Fruit fly (Drosophila melanogaster) whole organism, embryonic: Measurements from ENCODE around the gene crol.

ENCODE experiments used
- Bgb ChIP-seq: fragments of 200-800 bp; sonication (Bioruptor generic); IDR thresholded peaks from 2 replicates; pipeline ENCODE4 v1.3.6; 2022; ENCODE audit warnings: missing biosample characterization, missing genetic modification characterization; ENCODE audit not compliant: partially characterized antibody
- CG10267 ChIP-seq: fragments of 200-800 bp; sonication (Bioruptor generic); optimal IDR thresholded peaks from 2 replicates; lab custom pipeline; 2018; ENCODE audit warnings: missing biosample characterization, mild to moderate bottlenecking, missing genetic modification characterization, moderate library complexity
- CG11093 ChIP-seq: fragments of 200-800 bp; sonication (Bioruptor generic); IDR thresholded peaks from 3 replicates; pipeline ENCODE4 v1.3.6; 2022; ENCODE audit warnings: missing biosample characterization, missing genetic modification characterization
- CG12299 ChIP-seq: fragments of 200-800 bp; sonication (Bioruptor generic); optimal IDR thresholded peaks from 2 replicates; lab custom pipeline; 2018; ENCODE audit warnings: missing biosample characterization, mild to moderate bottlenecking, missing genetic modification characterization
- CG12659 ChIP-seq: fragments of 200-800 bp; sonication (Bioruptor generic); optimal IDR thresholded peaks from 3 replicates; lab custom pipeline; 2017; ENCODE audit warnings: mild to moderate bottlenecking, missing biosample characterization, missing genetic modification reagents, missing genetic modification characterization
- CG12769 ChIP-seq: fragments of 200-800 bp; sonication (Bioruptor generic); optimal IDR thresholded peaks from 2 replicates; lab custom pipeline; 2019; ENCODE audit warnings: missing biosample characterization, mild to moderate bottlenecking, missing genetic modification characterization, moderate library complexity
- CG13287 ChIP-seq: fragments of 200-800 bp; sonication (Bioruptor generic); IDR thresholded peaks from 2 replicates; pipeline ENCODE4 v1.3.6; 2022; ENCODE audit warnings: missing biosample characterization, missing genetic modification characterization; ENCODE audit not compliant: partially characterized antibody
- CG14860 ChIP-seq: fragments of 200-800 bp; sonication (Bioruptor generic); IDR thresholded peaks from 3 replicates; pipeline ENCODE4 v1.3.6; 2022; ENCODE audit warnings: missing biosample characterization, missing genetic modification characterization; ENCODE audit not compliant: partially characterized antibody
- CG15011 ChIP-seq: fragments of 200-800 bp; sonication (Bioruptor generic); optimal IDR thresholded peaks from 3 replicates; lab custom pipeline; 2018; ENCODE audit warnings: missing biosample characterization, mild to moderate bottlenecking, missing genetic modification characterization
- CG15514 ChIP-seq: fragments of 200-800 bp; sonication (Bioruptor generic); optimal IDR thresholded peaks from 3 replicates; lab custom pipeline; 2017; ENCODE audit warnings: missing biosample characterization, missing genetic modification characterization, mild to moderate bottlenecking, moderate library complexity, missing genetic modification reagents
- CG16815 ChIP-seq: fragments of 200-800 bp; sonication (Bioruptor generic); optimal IDR thresholded peaks from 3 replicates; lab custom pipeline; 2017; ENCODE audit warnings: missing biosample characterization, mild to moderate bottlenecking, missing genetic modification characterization
- CG16863 ChIP-seq: fragments of 200-800 bp; sonication (Bioruptor generic); optimal IDR thresholded peaks from 3 replicates; lab custom pipeline; 2016; ENCODE audit warnings: missing biosample characterization, missing genetic modification characterization
- CG17359 ChIP-seq: fragments of 200-800 bp; sonication (Bioruptor generic); optimal IDR thresholded peaks from 3 replicates; lab custom pipeline; 2018; ENCODE audit warnings: missing biosample characterization, mild to moderate bottlenecking, missing genetic modification characterization, moderate library complexity
- CG18476 ChIP-seq: fragments of 200-800 bp; sonication (Bioruptor generic); optimal IDR thresholded peaks from 2 replicates; lab custom pipeline; 2016; ENCODE audit warnings: missing biosample characterization, mild to moderate bottlenecking, missing genetic modification characterization
- CG2116 ChIP-seq: fragments of 200-800 bp; sonication (Bioruptor generic); optimal IDR thresholded peaks from 3 replicates; lab custom pipeline; 2018; ENCODE audit warnings: missing biosample characterization, mild to moderate bottlenecking, missing genetic modification characterization
- CG2875 ChIP-seq: fragments of 200-800 bp; sonication (Bioruptor generic); optimal IDR thresholded peaks from 2 replicates; lab custom pipeline; 2017; ENCODE audit warnings: missing biosample characterization, mild to moderate bottlenecking, missing genetic modification characterization, missing genetic modification reagents
- CG8089 ChIP-seq: fragments of 200-800 bp; sonication (Bioruptor generic); optimal IDR thresholded peaks from 3 replicates; lab custom pipeline; 2016; ENCODE audit warnings: missing biosample characterization, missing genetic modification characterization
- CG8281 ChIP-seq: fragments of 200-800 bp; sonication (Bioruptor generic); optimal IDR thresholded peaks from 2 replicates; lab custom pipeline; 2018; ENCODE audit warnings: missing biosample characterization, mild to moderate bottlenecking, missing genetic modification characterization, moderate library complexity
- CTCF ChIP-seq: fragments of 200-800 bp; sonication (Bioruptor generic); optimal IDR thresholded peaks from 2 replicates; lab custom pipeline; 2017; ENCODE audit warnings: missing biosample characterization, mild to moderate bottlenecking, missing genetic modification characterization, moderate library complexity
- Camta ChIP-seq: fragments of 200-800 bp; sonication (Bioruptor generic); optimal IDR thresholded peaks from 2 replicates; lab custom pipeline; 2016; ENCODE audit warnings: missing biosample characterization, missing genetic modification characterization
- D ChIP-seq, 2 experiments: fragments of 200-800 bp in 1 of 2; fragments of >200 bp in 1 of 2; sonication (Bioruptor generic) in 1 of 2; optimal IDR thresholded peaks; 2 replicates in 1 of 2; 3 replicates in 1 of 2; lab custom pipeline; 2017; ENCODE audit warnings: mild to moderate bottlenecking in 1 of 2, missing biosample characterization in 1 of 2, missing genetic modification characterization in 1 of 2, missing genetic modification reagents in 1 of 2
- Dbx ChIP-seq: fragments of 200-800 bp; sonication (Bioruptor generic); IDR thresholded peaks from 3 replicates; pipeline ENCODE4 v1.3.6; 2022; ENCODE audit warnings: missing biosample characterization, missing genetic modification characterization
- E2f1 ChIP-seq: fragments of 200-800 bp; sonication (Bioruptor generic); IDR thresholded peaks from 2 replicates; pipeline ENCODE4 v1.3.6; 2022; ENCODE audit warnings: missing biosample characterization, missing genetic modification characterization
- ERR ChIP-seq: fragments of 200-800 bp; sonication (Bioruptor generic); optimal IDR thresholded peaks from 2 replicates; lab custom pipeline; 2016; ENCODE audit warnings: missing biosample characterization, missing genetic modification characterization
- HLH3B ChIP-seq: fragments of 200-800 bp; sonication (Bioruptor generic); IDR thresholded peaks from 2 replicates; pipeline ENCODE4 v1.3.6; 2022; ENCODE audit warnings: missing biosample characterization, missing genetic modification characterization
- HLHmδ ChIP-seq: fragments of 200-800 bp; sonication (Bioruptor generic); optimal IDR thresholded peaks from 2 replicates; lab custom pipeline; 2018; ENCODE audit warnings: missing biosample characterization, mild to moderate bottlenecking, missing genetic modification characterization, moderate library complexity
- Hr51 ChIP-seq, 2 experiments: fragments of 200-800 bp; sonication (Bioruptor generic); optimal IDR thresholded peaks; 2 replicates in 1 of 2; 3 replicates in 1 of 2; lab custom pipeline; 2016 to 2018; ENCODE audit warnings: missing biosample characterization in 2 of 2, missing genetic modification characterization in 2 of 2, mild to moderate bottlenecking in 1 of 2, moderate library complexity in 1 of 2
- Jarid2 ChIP-seq: fragments of 200-800 bp; sonication (Bioruptor generic); optimal IDR thresholded peaks from 3 replicates; lab custom pipeline; 2017; ENCODE audit warnings: mild to moderate bottlenecking, missing biosample characterization, missing genetic modification reagents, missing genetic modification characterization
- Kr ChIP-seq: fragments of 200-800 bp; sonication (Bioruptor generic); optimal IDR thresholded peaks from 2 replicates; lab custom pipeline; 2017; ENCODE audit warnings: missing biosample characterization, mild to moderate bottlenecking, missing genetic modification characterization
- Optix ChIP-seq: fragments of 200-800 bp; sonication (Bioruptor generic); IDR thresholded peaks from 3 replicates; pipeline ENCODE4 v1.3.6; 2022; ENCODE audit warnings: missing biosample characterization, missing genetic modification characterization
- PHDP ChIP-seq: fragments of 200-800 bp; sonication (Bioruptor generic); optimal IDR thresholded peaks from 3 replicates; lab custom pipeline; 2018; ENCODE audit warnings: missing biosample characterization, mild to moderate bottlenecking, missing genetic modification characterization, moderate library complexity
- Poxn ChIP-seq: fragments of 200-800 bp; sonication (Bioruptor generic); IDR thresholded peaks from 2 replicates; pipeline ENCODE4 v1.3.6; 2022; ENCODE audit warnings: missing biosample characterization, missing genetic modification characterization
- Sin3A ChIP-seq: fragments of >200 bp; optimal IDR thresholded peaks from 2 replicates; lab custom pipeline; 2018
- Xrp1 ChIP-seq: fragments of 200-800 bp; sonication (Bioruptor generic); IDR thresholded peaks from 2 replicates; pipeline ENCODE4 v1.3.6; 2022; ENCODE audit warnings: missing biosample characterization, missing genetic modification characterization
- bigmax ChIP-seq: fragments of 200-800 bp; sonication (Bioruptor generic); optimal IDR thresholded peaks from 2 replicates; lab custom pipeline; 2018; ENCODE audit warnings: missing biosample characterization, mild to moderate bottlenecking, missing genetic modification characterization
- cas ChIP-seq: fragments of 200-800 bp; sonication (Bioruptor generic); IDR thresholded peaks from 2 replicates; pipeline ENCODE4 v1.3.6; 2022; ENCODE audit warnings: missing biosample characterization, missing genetic modification characterization
- ci ChIP-seq: fragments of 200-800 bp; sonication (Bioruptor generic); IDR thresholded peaks from 3 replicates; pipeline ENCODE4 v1.3.6; 2022; ENCODE audit warnings: missing biosample characterization, missing genetic modification characterization
- crc ChIP-seq: fragments of 200-800 bp; sonication (Bioruptor generic); optimal IDR thresholded peaks from 2 replicates; lab custom pipeline; 2016; ENCODE audit warnings: missing biosample characterization, missing genetic modification characterization
- crp ChIP-seq, 2 experiments: fragments of 200-800 bp; sonication (Bioruptor generic); optimal IDR thresholded peaks; 2 replicates in 1 of 2; 3 replicates in 1 of 2; lab custom pipeline; 2017; ENCODE audit warnings: missing biosample characterization in 2 of 2, missing genetic modification characterization in 2 of 2, mild to moderate bottlenecking in 1 of 2, moderate library complexity in 1 of 2
- dpn ChIP-seq, 2 experiments: fragments of 200-800 bp; sonication (Bioruptor generic); optimal IDR thresholded peaks; 3 replicates each; lab custom pipeline; 2016; ENCODE audit warnings: missing biosample characterization in 2 of 2, missing genetic modification characterization in 2 of 2
- en ChIP-seq: fragments of 200-800 bp; sonication (Bioruptor generic); optimal IDR thresholded peaks from 2 replicates; lab custom pipeline; 2016; ENCODE audit warnings: missing biosample characterization, missing genetic modification characterization
- hbn ChIP-seq: fragments of 200-800 bp; sonication (Bioruptor generic); IDR thresholded peaks from 2 replicates; pipeline ENCODE4 v1.3.6; 2022; ENCODE audit warnings: missing biosample characterization, missing genetic modification characterization; ENCODE audit not compliant: partially characterized antibody
- ind ChIP-seq: fragments of 200-800 bp; sonication (Bioruptor generic); optimal IDR thresholded peaks from 3 replicates; lab custom pipeline; 2016; ENCODE audit warnings: missing biosample characterization, missing genetic modification characterization
- mirr ChIP-seq: fragments of 200-800 bp; sonication (Bioruptor generic); optimal IDR thresholded peaks from 3 replicates; lab custom pipeline; 2018; ENCODE audit warnings: missing biosample characterization, mild to moderate bottlenecking, missing genetic modification characterization
- nerfin-1 ChIP-seq: fragments of 200-800 bp; sonication (Bioruptor generic); optimal IDR thresholded peaks from 3 replicates; lab custom pipeline; 2019; ENCODE audit warnings: missing biosample characterization, mild to moderate bottlenecking, missing genetic modification characterization, moderate library complexity
- odd ChIP-seq: fragments of 200-800 bp; sonication (Bioruptor generic); optimal IDR thresholded peaks from 2 replicates; lab custom pipeline; 2017; ENCODE audit warnings: missing biosample characterization, mild to moderate bottlenecking, missing genetic modification characterization
- pzg ChIP-seq: fragments of 200-800 bp; sonication (Bioruptor generic); optimal IDR thresholded peaks from 3 replicates; lab custom pipeline; 2018; ENCODE audit warnings: missing biosample characterization, mild to moderate bottlenecking, missing genetic modification characterization, moderate library complexity
- sug ChIP-seq: fragments of 200-800 bp; optimal IDR thresholded peaks from 2 replicates; lab custom pipeline; 2019; ENCODE audit warnings: missing biosample characterization, mild to moderate bottlenecking, missing genetic modification characterization, moderate library complexity
- tx ChIP-seq: fragments of 200-800 bp; sonication (Bioruptor generic); optimal IDR thresholded peaks from 2 replicates; lab custom pipeline; 2016; ENCODE audit warnings: missing biosample characterization, missing genetic modification characterization

crol gene

DNA sequence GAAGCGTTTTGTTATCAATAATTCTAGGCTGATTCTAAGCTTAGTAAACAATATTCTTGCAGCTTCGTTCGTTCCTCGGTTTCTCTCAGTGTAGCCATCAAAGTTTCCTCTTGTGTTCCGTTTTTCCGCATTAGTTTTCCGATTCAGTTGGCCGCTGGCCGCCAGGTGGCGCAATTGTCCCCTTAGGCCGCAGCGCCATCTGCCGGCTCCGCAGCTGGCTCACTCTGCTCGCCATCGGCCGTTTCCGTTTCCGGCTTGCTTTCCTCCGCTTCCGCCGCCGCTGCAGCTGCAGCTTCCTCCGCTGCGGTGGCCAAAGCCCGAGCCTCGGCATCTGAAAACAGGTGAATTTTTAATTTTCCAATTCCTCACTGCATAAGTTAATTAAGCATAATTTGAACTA lies 7.1 kb upstream of the crol start (continued):
- TF ChIP-seq CG12659 (GFP tag; lab: Kevin White, UChicago): peak; percentile 93
- TF ChIP-seq E2f1: peak; percentile 85
- peak; percentile 67 for TF ChIP-seq cas (GFP tag; lab: Robert Waterston, UW)
- TF ChIP-seq Hr51 (GFP tag; optimal IDR thresholded peaks at IDR 0.05; lab: Kevin White, UChicago): peak; percentile 55 to 84
- TF ChIP-seq ERR (GFP tag; lab: Kevin White, UChicago): peak; percentile 77
- no peak; the same call in 1 of the 2 replicates for TF ChIP-seq Bgb (GFP tag; lab: Robert Waterston, UW)
- no peak; the same call in 1 of the 2 replicates for TF ChIP-seq CG13287 (GFP tag; lab: Robert Waterston, UW)
- 0 out of 2 replicates have a peak, but pooled peaks have one; percentile 30 for TF ChIP-seq Poxn (GFP tag; lab: Robert Waterston, UW)
- peak; percentile 90 for TF ChIP-seq nerfin-1 (tag; lab: Kevin White, UChicago)
- TF ChIP-seq CG16815: peak; percentile 91
- peak; percentile 92 for TF ChIP-seq HLH3B (GFP tag; lab: Robert Waterston, UW)
- TF ChIP-seq HLHmδ (GFP tag; lab: Kevin White, UChicago): peak; percentile 100
- peak; percentile 90 for TF ChIP-seq CG2116
- TF ChIP-seq CG12299 (tag; lab: Kevin White, UChicago): peak; percentile 72
- peak; percentile 93 for TF ChIP-seq PHDP (tag; lab: Kevin White, UChicago)
- TF ChIP-seq en (GFP tag; lab: Kevin White, UChicago): peak; percentile 98
- TF ChIP-seq Dbx (GFP tag; lab: Robert Waterston, UW): peak; percentile 87
- TF ChIP-seq D (optimal IDR thresholded peaks at IDR 0.05; lab: Kevin White, UChicago): no peak
- peak; percentile 98 for TF ChIP-seq D (GFP tag; optimal IDR thresholded peaks at IDR 0.05; lab: Kevin White, UChicago)
- peak; percentile 94 for TF ChIP-seq CG17359 (tag; lab: Kevin White, UChicago)
- peak; percentile 89 for TF ChIP-seq Jarid2 (GFP tag; lab: Kevin White, UChicago)
- peak; percentile 82 for TF ChIP-seq Xrp1 (GFP tag; lab: Robert Waterston, UW)
- peak; percentile 66 for TF ChIP-seq CG12769
- peak; percentile 80 for TF ChIP-seq sug
- TF ChIP-seq CG8281 (tag; lab: Kevin White, UChicago): peak; percentile 84
- TF ChIP-seq bigmax (GFP tag; lab: Kevin White, UChicago): peak; percentile 83
- peak; percentile 87 for TF ChIP-seq CG10267 (tag; lab: Kevin White, UChicago)
- peak; percentile 98 for TF ChIP-seq odd
- peak; percentile 80 for TF ChIP-seq crc (GFP tag; lab: Kevin White, UChicago)
- TF ChIP-seq CG8089: peak; percentile 98
- TF ChIP-seq ind (GFP tag; lab: Kevin White, UChicago): peak; percentile 90
- TF ChIP-seq mirr (GFP tag; lab: Kevin White, UChicago): peak; percentile 95
- peak; percentile 99 for TF ChIP-seq CG2875 (GFP tag; lab: Kevin White, UChicago)
- peak; percentile 97 for TF ChIP-seq Camta (GFP tag; lab: Kevin White, UChicago)
- no peak for TF ChIP-seq hbn
- peak; percentile 75 for TF ChIP-seq tx (GFP tag; lab: Kevin White, UChicago)
- peak; percentile 84 for TF ChIP-seq CG18476 (GFP tag; lab: Kevin White, UChicago)
- TF ChIP-seq Kr (GFP tag; lab: Kevin White, UChicago): peak; percentile 99
- peak; percentile 92 for TF ChIP-seq CG15011 (GFP tag; lab: Kevin White, UChicago)
- TF ChIP-seq CG11093 (GFP tag; lab: Robert Waterston, UW): peak; percentile 70; the same call in 2 of the 3 replicates
- TF ChIP-seq Optix (GFP tag; lab: Robert Waterston, UW): peak; percentile 93
- no peak for TF ChIP-seq Sin3A (lab: Kevin White, UChicago)
- peak; percentile 93 for TF ChIP-seq CG16863 (GFP tag; lab: Kevin White, UChicago)
- no peak for TF ChIP-seq CG14860 (GFP tag; lab: Robert Waterston, UW)
- TF ChIP-seq pzg (GFP tag; lab: Kevin White, UChicago): peak; percentile 18
- TF ChIP-seq dpn (GFP tag; optimal IDR thresholded peaks at IDR 0.05; lab: Kevin White, UChicago): peak; percentile 90 to 95
- TF ChIP-seq CTCF (GFP tag; lab: Kevin White, UChicago): peak; percentile 94
- TF ChIP-seq CG15514 (GFP tag; lab: Kevin White, UChicago): peak; percentile 94
- peak; percentile 99 for TF ChIP-seq ci (GFP tag; lab: Robert Waterston, UW)
- TF ChIP-seq crp (GFP tag; optimal IDR thresholded peaks at IDR 0.05; lab: Kevin White, UChicago): peak in 1 of 2 experiments; percentile 27
